Worm (Caenorhabditis elegans) whole organism, L4 larva: ENCODE measurements around the gene lag-1.
A peak's percentile ranks its signal among the peaks of the same experiment; 100 is the strongest.

Source experiments
- F10B5.3 ChIP-seq: sonication (generic microtip); optimal IDR thresholded peaks from 2 replicates; lab custom pipeline; 2016; ENCODE audit warnings: mild to moderate bottlenecking, missing genetic modification characterization, missing compliant biosample characterization
- F49E8.2 ChIP-seq: sonication (generic microtip); optimal IDR thresholded peaks from 2 replicates; lab custom pipeline; 2016; ENCODE audit warnings: missing compliant biosample characterization, mild to moderate bottlenecking, missing genetic modification characterization, borderline replicate concordance
- R02D3.7 ChIP-seq: fragments of 150-350 bp; sonication (generic microtip); optimal IDR thresholded peaks from 3 replicates; lab custom pipeline; 2014; ENCODE audit warnings: missing biosample characterization, missing genetic modification characterization
- T26A8.4 ChIP-seq: fragments of 200-800 bp; sonication (Bioruptor generic); IDR thresholded peaks from 2 replicates; pipeline ENCODE4 v1.3.6; 2022; ENCODE audit warnings: missing genetic modification characterization, missing compliant biosample characterization
- Y48G9A.11 ChIP-seq: fragments of 200-800 bp; sonication (Bioruptor generic); IDR thresholded peaks from 2 replicates; pipeline ENCODE4 v1.3.6; 2022; ENCODE audit warnings: missing genetic modification reagents, missing genetic modification characterization, missing compliant biosample characterization
- Y5F2A.4 ChIP-seq: fragments of 200-800 bp; sonication (Bioruptor generic); optimal IDR thresholded peaks from 2 replicates; lab custom pipeline; 2018; ENCODE audit warnings: mild to moderate bottlenecking, missing genetic modification characterization, missing compliant biosample characterization
- Y75B8A.6 ChIP-seq: fragments of 200-800 bp; sonication (Bioruptor generic); IDR thresholded peaks from 2 replicates; pipeline ENCODE4 v1.3.6; 2022; ENCODE audit warnings: missing genetic modification reagents, missing genetic modification characterization, missing compliant biosample characterization
- aha-1 ChIP-seq: fragments of 150-350 bp; peaks from one replicate; lab custom pipeline; 2014; ENCODE audit warnings: missing biosample characterization, missing genetic modification characterization
- aly-2 ChIP-seq: sonication (generic microtip); optimal IDR thresholded peaks from 2 replicates; lab custom pipeline; 2018; ENCODE audit warnings: missing biosample characterization, missing genetic modification characterization
- ama-1 ChIP-seq: fragments of 150-350 bp; optimal IDR thresholded peaks from 2 replicates; lab custom pipeline; 2014; ENCODE audit warnings: inconsistent platforms, mixed read lengths
- attf-4 ChIP-seq: sonication (generic microtip); optimal IDR thresholded peaks from 3 replicates; lab custom pipeline; 2017; ENCODE audit warnings: missing biosample characterization, missing genetic modification characterization
- ceh-20 ChIP-seq: fragments of 200-800 bp; sonication (Bioruptor generic); IDR thresholded peaks from 2 replicates; pipeline ENCODE4 v1.3.6; 2022; ENCODE audit warnings: missing genetic modification reagents, missing genetic modification characterization, missing compliant biosample characterization
- ceh-28 ChIP-seq: fragments of 150-350 bp; optimal IDR thresholded peaks from 2 replicates; lab custom pipeline; 2014; ENCODE audit warnings: missing biosample characterization, missing genetic modification reagents, missing genetic modification characterization
- ces-1 ChIP-seq: fragments of 150-350 bp; sonication (generic microtip); optimal IDR thresholded peaks from 4 replicates; lab custom pipeline; 2014; ENCODE audit warnings: missing biosample characterization, missing genetic modification reagents, missing genetic modification characterization
- daf-19 ChIP-seq: fragments of 200-800 bp; sonication (Bioruptor generic); conservative IDR thresholded peaks from 2 replicates; pipeline ENCODE4 v1.3.6; 2022; ENCODE audit warnings: missing genetic modification characterization, missing compliant biosample characterization
- daf-8 ChIP-seq: fragments of 200-800 bp; sonication (Bioruptor generic); IDR thresholded peaks from 2 replicates; pipeline ENCODE4 v1.3.6; 2022; ENCODE audit warnings: missing genetic modification characterization, missing compliant biosample characterization
- dmd-8 ChIP-seq: fragments of 200-800 bp; sonication (Bioruptor generic); IDR thresholded peaks from 2 replicates; pipeline ENCODE4 v1.3.6; 2022; ENCODE audit warnings: missing genetic modification characterization, missing compliant biosample characterization
- duxl-1 ChIP-seq: sonication (generic microtip); optimal IDR thresholded peaks from 2 replicates; lab custom pipeline; 2016; ENCODE audit warnings: mild to moderate bottlenecking, missing genetic modification characterization, moderate library complexity, missing compliant biosample characterization; ENCODE audit not compliant: poor library complexity
- dve-1 ChIP-seq: sonication (generic microtip); optimal IDR thresholded peaks from 2 replicates; lab custom pipeline; 2017; ENCODE audit warnings: antibody characterized with exemption, mild to moderate bottlenecking, missing genetic modification characterization, missing compliant biosample characterization; ENCODE audit not compliant: insufficient read depth
- hif-1 ChIP-seq, 2 experiments: sonication (generic microtip); optimal IDR thresholded peaks; 2 replicates each; lab custom pipeline; 2016 to 2017; ENCODE audit warnings: missing compliant biosample characterization in 2 of 2, missing genetic modification characterization in 2 of 2, missing genetic modification reagents in 2 of 2, missing genotype in 2 of 2, mild to moderate bottlenecking in 1 of 2
- jun-1 ChIP-seq: fragments of 150-350 bp; optimal IDR thresholded peaks from 2 replicates; lab custom pipeline; 2014; ENCODE audit warnings: missing biosample characterization, missing genetic modification reagents, missing genetic modification characterization
- lin-15B ChIP-seq: fragments of 150-350 bp; sonication (generic microtip); optimal IDR thresholded peaks from 3 replicates; lab custom pipeline; 2014; ENCODE audit warnings: missing biosample characterization, missing genetic modification characterization
- lsy-2 ChIP-seq, 2 experiments: fragments of 150-350 bp in 1 of 2; sonication (generic microtip) in 1 of 2; optimal IDR thresholded peaks; 2 replicates each; lab custom pipeline; 2014 to 2017; ENCODE audit warnings: missing biosample characterization in 2 of 2, missing genetic modification characterization in 2 of 2
- madf-5 ChIP-seq, 2 experiments: fragments of 200-800 bp; sonication (Bioruptor generic); IDR thresholded peaks; 2 replicates each; pipeline ENCODE4 v1.3.6; 2022; ENCODE audit warnings: missing compliant biosample characterization in 2 of 2, missing genetic modification characterization in 2 of 2
- nhr-10 ChIP-seq: fragments of 150-350 bp; optimal IDR thresholded peaks from 2 replicates; lab custom pipeline; 2014; ENCODE audit warnings: missing biosample characterization, missing genetic modification characterization
- nhr-102 ChIP-seq: sonication (generic microtip); optimal IDR thresholded peaks from 2 replicates; lab custom pipeline; 2016; ENCODE audit warnings: mild to moderate bottlenecking, missing genetic modification characterization, moderate library complexity, missing compliant biosample characterization
- nhr-11 ChIP-seq: fragments of 150-350 bp; optimal IDR thresholded peaks from 2 replicates; lab custom pipeline; 2014; ENCODE audit warnings: missing biosample characterization, missing genetic modification characterization
- nhr-111 ChIP-seq: fragments of 200-800 bp; sonication (Bioruptor generic); optimal IDR thresholded peaks from 2 replicates; lab custom pipeline; 2018; ENCODE audit warnings: mild to moderate bottlenecking, missing genetic modification characterization, missing compliant biosample characterization
- nhr-28 ChIP-seq: fragments of 150-350 bp; optimal IDR thresholded peaks from 2 replicates; lab custom pipeline; 2014; ENCODE audit warnings: missing biosample characterization, missing genetic modification characterization
- nhr-41 ChIP-seq: fragments of 200-800 bp; sonication (Bioruptor generic); IDR thresholded peaks from 2 replicates; pipeline ENCODE4 v1.3.6; 2022; ENCODE audit warnings: missing genetic modification reagents, missing genetic modification characterization, missing compliant biosample characterization
- pha-4 ChIP-seq, 2 experiments: fragments of 150-350 bp in 1 of 2; fragments of 200-800 bp in 1 of 2; sonication (Bioruptor generic) in 1 of 2; IDR thresholded peaks in 1 of 2; optimal IDR thresholded peaks in 1 of 2; 2 replicates each; pipeline versions ENCODE4 v1.3.6 to Lab custom; 2014 to 2022; ENCODE audit warnings: missing genetic modification characterization in 2 of 2, missing genetic modification reagents in 2 of 2, missing biosample characterization in 1 of 2, missing compliant biosample characterization in 1 of 2
- php-3 ChIP-seq: fragments of 200-800 bp; sonication (Bioruptor generic); IDR thresholded peaks from 2 replicates; pipeline ENCODE4 v1.3.6; 2022; ENCODE audit warnings: missing genetic modification reagents, missing genetic modification characterization, missing compliant biosample characterization
- saeg-2 ChIP-seq: fragments of 200-800 bp; sonication (Bioruptor generic); IDR thresholded peaks from 2 replicates; pipeline ENCODE4 v1.3.6; 2022; ENCODE audit warnings: missing genetic modification reagents, missing genetic modification characterization, missing compliant biosample characterization
- sdz-12 ChIP-seq: fragments of 200-800 bp; sonication (Bioruptor generic); optimal IDR thresholded peaks from 2 replicates; lab custom pipeline; 2018; ENCODE audit warnings: mild to moderate bottlenecking, missing genetic modification characterization, missing compliant biosample characterization
- set-16 ChIP-seq: fragments of 200-800 bp; sonication (Bioruptor generic); IDR thresholded peaks from 2 replicates; pipeline ENCODE4 v1.3.6; 2022; ENCODE audit warnings: missing genetic modification reagents, missing genetic modification characterization, missing compliant biosample characterization
- skn-1 ChIP-seq: fragments of 150-350 bp; optimal IDR thresholded peaks from 2 replicates; lab custom pipeline; 2014; ENCODE audit warnings: missing biosample characterization, missing genetic modification characterization
- spr-3 ChIP-seq: fragments of 200-800 bp; sonication (Bioruptor generic); optimal IDR thresholded peaks from 2 replicates; lab custom pipeline; 2018; ENCODE audit warnings: mild to moderate bottlenecking, missing genetic modification characterization, missing compliant biosample characterization
- tag-97 ChIP-seq: fragments of 200-800 bp; sonication (Bioruptor generic); IDR thresholded peaks from 2 replicates; pipeline ENCODE4 v1.3.6; 2022; ENCODE audit warnings: missing genetic modification characterization, missing compliant biosample characterization
- tra-1 ChIP-seq: fragments of 200-800 bp; sonication (Bioruptor generic); IDR thresholded peaks from 2 replicates; pipeline ENCODE4 v1.3.6; 2022; ENCODE audit warnings: missing genetic modification reagents, missing genetic modification characterization, missing compliant biosample characterization
- unc-130 ChIP-seq: sonication (generic microtip); optimal IDR thresholded peaks from 2 replicates; lab custom pipeline; 2016; ENCODE audit warnings: missing genetic modification reagents, missing genetic modification characterization, missing compliant biosample characterization
- vab-7 ChIP-seq: fragments of 200-800 bp; sonication (Bioruptor generic); IDR thresholded peaks from 2 replicates; pipeline ENCODE4 v1.3.6; 2022; ENCODE audit warnings: missing genetic modification reagents, missing genetic modification characterization, missing compliant biosample characterization
- zag-1 ChIP-seq: fragments of 150-350 bp; optimal IDR thresholded peaks from 2 replicates; lab custom pipeline; 2014; ENCODE audit warnings: missing biosample characterization, missing genetic modification characterization
- zip-2 ChIP-seq: fragments of 150-350 bp; optimal IDR thresholded peaks from 2 replicates; lab custom pipeline; 2014; ENCODE audit warnings: missing biosample characterization, missing genetic modification characterization

Gene lag-1

ce11 chrIV:6099770-6100169, 4.6 kb downstream of the lag-1 start (continued):
- TF ChIP-seq pha-4 (GFP tag; IDR thresholded peaks at IDR 0.05; lab: Robert Waterston, UW) (no peak), pha-4 (tag; optimal IDR thresholded peaks at IDR 0.05; lab: Kevin White, UChicago) (no peak), nhr-11 (tag; lab: Kevin White, UChicago) (no peak), spr-3 (GFP tag; lab: Kevin White, UChicago) (no peak), skn-1 (tag; lab: Kevin White, UChicago) (no peak), tag-97 (GFP tag; lab: Robert Waterston, UW) (no peak), F10B5.3 (tag; lab: Kevin White, UChicago) (no peak), nhr-102 (tag; lab: Kevin White, UChicago) (peak; percentile 37), daf-8 (no peak), tra-1 (peak; percentile 58; the same call in 1 of the 2 replicates), zag-1 (no peak), nhr-10 (tag; lab: Kevin White, UChicago) (peak; percentile 47), php-3 (GFP tag; lab: Robert Waterston, UW) (no peak), lsy-2 (tag; optimal IDR thresholded peaks at IDR 0.05; lab: Kevin White, UChicago) (peak in 1 of 2 experiments; percentile 49), saeg-2 (no peak), duxl-1 (tag; lab: Kevin White, UChicago) (no peak), aly-2 (no peak), F49E8.2 (tag; lab: Kevin White, UChicago) (no peak), Y5F2A.4 (GFP tag; lab: Kevin White, UChicago) (no peak), nhr-41 (no peak), dve-1 (peak; percentile 81), lin-15B (tag; lab: Kevin White, UChicago) (no peak), madf-5 (GFP tag; IDR thresholded peaks at IDR 0.05; lab: Robert Waterston, UW) (no peak), ceh-28 (tag; lab: Kevin White, UChicago) (no peak), hif-1 (tag; optimal IDR thresholded peaks at IDR 0.05; lab: Kevin White, UChicago) (no peak), jun-1 (tag; lab: Kevin White, UChicago) (no peak), T26A8.4 (GFP tag; lab: Robert Waterston, UW) (no peak), nhr-28 (tag; lab: Kevin White, UChicago) (peak; percentile 85), R02D3.7 (tag; lab: Kevin White, UChicago) (no peak), ceh-20 (peak; percentile 66; the same call in 1 of the 2 replicates), Y48G9A.11 (no peak), ces-1 (GFP tag; lab: Kevin White, UChicago) (no peak), attf-4 (tag; lab: Kevin White, UChicago) (no peak), dmd-8 (GFP tag; lab: Robert Waterston, UW) (no peak), nhr-111 (GFP tag; lab: Kevin White, UChicago) (no peak), zip-2 (no peak), unc-130 (GFP tag; lab: Kevin White, UChicago) (no peak), vab-7 (GFP tag; lab: Robert Waterston, UW) (no peak)

- TF ChIP-seq nhr-41 (no peak), aha-1 (peak; percentile 78), set-16 (peak; percentile 81)
Measured at ce11 chrIV:6104446-6104845, 9.2 kb downstream of the lag-1 start.

ce11 chrIV:6108665-6109064, 13.5 kb downstream of the lag-1 start:
- TF ChIP-seq sdz-12 (GFP tag; lab: Kevin White, UChicago), result no peak
- TF ChIP-seq tra-1, result no peak
- no peak for TF ChIP-seq Y75B8A.6
- TF ChIP-seq ama-1 (lab: Kevin White, UChicago), result no peak
- peak; percentile 61; the same call in 1 of the 2 replicates for TF ChIP-seq daf-19 (GFP tag; lab: Robert Waterston, UW)
